Worm (Caenorhabditis elegans): ENCODE measurements around the gene ZK652.8.

Gene ZK652.8

DNA sequence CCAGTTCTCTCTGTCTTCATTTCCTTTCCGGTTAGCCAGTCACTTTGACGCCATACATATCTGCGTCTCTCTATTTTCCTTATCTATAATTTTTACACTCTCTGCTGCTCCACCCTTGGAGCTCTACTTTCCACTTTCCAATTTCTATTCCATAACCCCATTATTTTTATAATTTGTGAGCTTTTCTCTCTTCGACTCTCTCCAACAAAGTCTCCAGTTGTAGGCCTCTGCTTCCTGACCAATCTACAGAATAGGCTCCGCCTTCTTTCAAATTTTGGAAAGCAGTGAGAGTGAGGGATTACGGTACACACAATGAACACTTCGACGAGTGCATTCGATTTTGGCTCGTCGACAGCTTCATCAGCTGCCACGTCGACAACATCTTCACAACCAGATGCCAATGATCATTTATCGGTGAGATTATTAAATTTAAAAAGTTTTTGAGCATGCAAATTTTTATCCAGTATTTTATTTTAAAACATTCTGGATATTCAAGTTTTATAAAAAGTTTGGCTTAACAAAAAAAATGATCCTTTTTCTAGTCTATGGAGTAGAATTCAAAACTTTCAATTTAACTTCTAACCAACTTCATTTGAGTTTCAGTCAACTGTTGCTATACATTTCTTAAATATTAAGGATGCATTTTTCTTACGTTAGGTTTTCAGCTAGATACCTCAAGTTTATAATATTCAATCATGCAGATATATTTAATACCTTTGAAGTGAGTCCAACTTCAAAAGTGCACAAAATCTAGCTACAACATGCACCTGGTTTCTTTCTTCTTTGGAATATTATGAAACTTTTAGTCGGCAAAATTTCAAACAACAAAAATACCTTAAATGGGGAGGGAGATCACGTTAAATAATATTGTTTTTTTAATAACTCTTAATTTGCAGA is 29.0 kb downstream of the ZK652.8 start, which contains the start of gene egl-5:
Gene egl-5, plus strand, starts transcription at position 216 of the 897 bp plus-strand sequence.
- TF ChIP-seq ama-1 (optimal IDR thresholded peaks at IDR 0.05) (no peak), tra-4 (tag; optimal IDR thresholded peaks at IDR 0.05) (no peak), ets-7 (tag; optimal IDR thresholded peaks at IDR 0.05) (no peak), F13C5.2 (tag; optimal IDR thresholded peaks at IDR 0.05) (no peak), B0310.2 (tag; optimal IDR thresholded peaks at IDR 0.05) (no peak), ceh-13 (GFP tag; optimal IDR thresholded peaks at IDR 0.05) (no peak), aly-1 (tag; optimal IDR thresholded peaks at IDR 0.05) (no peak), scrt-1 (GFP tag; IDR thresholded peaks at IDR 0.05) (no peak), hmbx-1 (tag; optimal IDR thresholded peaks at IDR 0.05) (no peak), hmg-4 (GFP tag; optimal IDR thresholded peaks at IDR 0.05) (no peak)

DNA sequence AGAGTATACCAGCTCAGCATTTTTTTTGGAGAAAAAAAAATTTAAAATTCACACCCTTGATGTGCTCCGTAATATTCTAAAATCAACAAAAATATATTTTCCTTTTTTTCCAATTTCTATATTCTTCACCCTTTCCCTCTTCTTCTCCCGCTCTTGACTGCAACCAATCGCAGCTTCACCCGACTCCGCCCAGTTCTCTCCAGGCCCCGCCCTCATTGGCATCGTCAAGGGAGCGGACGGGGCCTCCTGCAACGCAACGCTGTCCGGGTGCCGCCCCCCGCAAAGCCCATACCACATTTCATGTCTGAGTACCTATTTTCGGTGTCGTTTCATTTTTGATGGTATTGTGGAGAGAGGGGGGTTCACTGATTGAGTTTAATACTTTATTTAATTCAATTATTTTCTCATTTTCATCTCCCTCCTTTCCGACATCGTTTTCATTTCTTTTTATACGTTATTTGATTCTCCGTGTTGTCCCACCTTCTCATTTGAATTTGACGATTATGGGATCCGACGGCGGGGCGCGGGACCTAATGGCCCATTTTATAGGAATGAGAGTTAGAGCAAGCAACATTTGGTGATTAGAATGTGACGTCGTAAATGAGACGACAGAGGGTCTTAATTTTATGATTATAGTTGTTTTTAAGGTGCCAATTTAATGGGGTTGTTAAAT is 31.1 kb downstream of the ZK652.8 start:
- TF ChIP-seq tra-4 (tag; optimal IDR thresholded peaks at IDR 0.05) (no peak), tbx-37 (GFP tag; conservative IDR thresholded peaks at IDR 0.05) (no peak), hmg-4 (GFP tag; optimal IDR thresholded peaks at IDR 0.05) (no peak), ama-1 (optimal IDR thresholded peaks at IDR 0.05) (no peak), ceh-36 (tag; optimal IDR thresholded peaks at IDR 0.05) (no peak), ets-7 (tag; optimal IDR thresholded peaks at IDR 0.05) (no peak), tbx-11 (GFP tag; IDR thresholded peaks at IDR 0.05) (no peak), sea-1 (GFP tag; conservative IDR thresholded peaks at IDR 0.05) (no peak), pes-1 (GFP tag; IDR thresholded peaks at IDR 0.05) (no peak), scrt-1 (GFP tag; IDR thresholded peaks at IDR 0.05) (no peak), hnd-1 (tag; optimal IDR thresholded peaks at IDR 0.05) (no peak)

DNA sequence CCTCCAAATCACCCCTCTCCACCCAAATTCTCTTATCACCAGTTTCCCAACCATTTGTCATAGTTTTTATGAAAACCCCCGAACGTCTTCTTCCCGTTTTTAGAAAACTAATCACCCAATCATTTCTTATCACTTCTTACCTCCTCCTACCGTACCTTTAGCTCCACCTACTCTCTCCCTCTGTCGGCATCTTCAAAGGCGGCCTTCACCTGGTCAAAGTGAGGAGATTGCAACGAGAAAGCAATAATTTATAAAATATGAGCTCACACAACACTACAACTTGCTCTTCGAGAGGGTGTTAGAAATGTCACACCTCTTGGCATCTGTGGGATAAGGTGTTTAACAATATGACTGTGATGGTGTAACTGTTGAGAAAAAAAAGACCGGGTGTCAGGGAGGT is 34.4 kb downstream of the ZK652.8 start:
- TF ChIP-seq B0310.2 (tag; optimal IDR thresholded peaks at IDR 0.05) (no peak), tra-4 (tag; optimal IDR thresholded peaks at IDR 0.05) (no peak), ama-1 (optimal IDR thresholded peaks at IDR 0.05) (no peak), scrt-1 (GFP tag; IDR thresholded peaks at IDR 0.05) (no peak), hmg-4 (GFP tag; optimal IDR thresholded peaks at IDR 0.05) (no peak), F13C5.2 (tag; optimal IDR thresholded peaks at IDR 0.05) (no peak), hmbx-1 (tag; optimal IDR thresholded peaks at IDR 0.05) (no peak), hnd-1 (tag; optimal IDR thresholded peaks at IDR 0.05) (no peak), sea-1 (GFP tag; conservative IDR thresholded peaks at IDR 0.05) (no peak), tbx-37 (GFP tag; conservative IDR thresholded peaks at IDR 0.05) (no peak)

DNA sequence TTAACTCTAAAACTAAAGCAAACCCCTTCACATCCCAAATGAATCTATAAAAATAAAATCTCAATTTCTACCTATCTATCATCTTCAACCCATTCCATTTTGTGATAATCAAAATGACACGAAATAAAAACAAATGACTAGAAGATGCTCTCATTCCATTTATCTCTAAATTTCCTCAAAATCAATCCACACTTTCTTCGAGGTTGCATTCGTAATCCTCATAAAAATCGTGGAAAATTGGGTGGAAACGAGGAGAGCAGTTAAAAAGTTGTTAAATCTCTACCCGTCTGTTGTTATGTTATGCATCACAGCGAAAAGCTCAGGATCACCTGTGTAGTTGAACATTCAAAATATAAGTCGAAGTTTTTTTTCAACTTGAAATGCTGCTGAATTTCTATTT is 36.5 kb downstream of the ZK652.8 start:
- TF ChIP-seq B0310.2 (tag; optimal IDR thresholded peaks at IDR 0.05) = no peak
- no peak for TF ChIP-seq hmg-4 (GFP tag; optimal IDR thresholded peaks at IDR 0.05)
- TF ChIP-seq hmbx-1 (tag; optimal IDR thresholded peaks at IDR 0.05) = no peak
- no peak for TF ChIP-seq ets-7 (tag; optimal IDR thresholded peaks at IDR 0.05)
- no peak for TF ChIP-seq tbx-37 (GFP tag; conservative IDR thresholded peaks at IDR 0.05)
- TF ChIP-seq pes-1 (GFP tag; IDR thresholded peaks at IDR 0.05) = no peak
- TF ChIP-seq ama-1 (optimal IDR thresholded peaks at IDR 0.05) = no peak
- TF ChIP-seq tra-4 (tag; optimal IDR thresholded peaks at IDR 0.05) = no peak
- no peak for TF ChIP-seq F13C5.2 (tag; optimal IDR thresholded peaks at IDR 0.05)
- no peak for TF ChIP-seq aly-1 (tag; optimal IDR thresholded peaks at IDR 0.05)
- no peak for TF ChIP-seq flt-1 (GFP tag; IDR thresholded peaks at IDR 0.05)
- TF ChIP-seq sea-1 (GFP tag; conservative IDR thresholded peaks at IDR 0.05) = no peak
- TF ChIP-seq hnd-1 (tag; optimal IDR thresholded peaks at IDR 0.05) = no peak
- no peak for TF ChIP-seq ceh-36 (tag; optimal IDR thresholded peaks at IDR 0.05)
- TF ChIP-seq tbx-11 (GFP tag; IDR thresholded peaks at IDR 0.05) = no peak
- TF ChIP-seq scrt-1 (GFP tag; IDR thresholded peaks at IDR 0.05) = no peak
- TF ChIP-seq ceh-13 (GFP tag; optimal IDR thresholded peaks at IDR 0.05) = no peak

DNA sequence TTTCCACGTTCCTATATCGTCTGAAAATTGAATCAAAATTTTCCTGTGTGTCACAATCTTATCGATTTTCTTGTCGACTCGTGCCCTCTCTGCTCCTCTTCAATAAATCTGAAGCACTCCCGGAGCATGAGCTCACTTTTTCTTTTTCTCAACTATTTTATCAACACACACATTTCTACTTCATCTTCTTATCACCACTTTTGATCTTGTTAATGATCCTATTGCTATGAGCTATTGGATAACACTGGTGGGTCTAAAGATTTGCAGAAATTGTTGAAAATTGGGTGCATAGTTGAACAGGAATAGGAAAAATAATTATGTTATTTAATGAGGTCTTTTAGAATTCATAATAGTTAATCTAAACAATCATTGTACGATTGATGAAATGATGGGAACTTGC is 38.2 kb downstream of the ZK652.8 start:
- TF ChIP-seq tra-4 (tag; optimal IDR thresholded peaks at IDR 0.05) (no peak), ama-1 (optimal IDR thresholded peaks at IDR 0.05) (no peak), aly-1 (tag; optimal IDR thresholded peaks at IDR 0.05) (no peak), tbx-11 (GFP tag; IDR thresholded peaks at IDR 0.05) (no peak), sea-1 (GFP tag; conservative IDR thresholded peaks at IDR 0.05) (no peak), hmg-4 (GFP tag; optimal IDR thresholded peaks at IDR 0.05) (no peak), ceh-36 (tag; optimal IDR thresholded peaks at IDR 0.05) (no peak), scrt-1 (GFP tag; IDR thresholded peaks at IDR 0.05) (no peak), tbx-37 (GFP tag; conservative IDR thresholded peaks at IDR 0.05) (no peak)

DNA sequence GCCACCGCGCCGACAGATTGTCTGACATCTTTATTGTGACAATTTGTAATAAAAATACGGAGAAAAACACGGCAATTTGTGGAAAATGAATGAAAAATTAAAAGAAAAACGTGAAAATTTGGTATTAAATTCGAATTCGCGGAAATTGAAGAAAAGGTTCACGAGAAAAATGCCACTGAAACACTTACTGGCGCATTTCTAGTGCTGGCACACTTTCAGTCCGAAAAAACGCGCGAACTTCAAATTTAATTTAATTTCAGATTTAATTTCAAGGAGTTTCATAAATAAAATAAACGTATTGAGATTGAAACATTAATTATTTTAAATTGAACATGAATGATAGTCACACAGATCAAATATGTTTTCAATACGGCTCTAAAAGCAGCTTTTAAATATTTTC is 48.1 kb downstream of the ZK652.8 start, which contains the start of gene cyk-7:
Gene cyk-7, minus strand, starts transcription at position 99 of the 400 bp plus-strand sequence.
- TF ChIP-seq ceh-36 (tag; optimal IDR thresholded peaks at IDR 0.05) (no peak), sea-1 (GFP tag; conservative IDR thresholded peaks at IDR 0.05) (no peak), hmg-4 (GFP tag; optimal IDR thresholded peaks at IDR 0.05) (no peak), scrt-1 (GFP tag; IDR thresholded peaks at IDR 0.05) (no peak), B0310.2 (tag; optimal IDR thresholded peaks at IDR 0.05) (no peak)

DNA sequence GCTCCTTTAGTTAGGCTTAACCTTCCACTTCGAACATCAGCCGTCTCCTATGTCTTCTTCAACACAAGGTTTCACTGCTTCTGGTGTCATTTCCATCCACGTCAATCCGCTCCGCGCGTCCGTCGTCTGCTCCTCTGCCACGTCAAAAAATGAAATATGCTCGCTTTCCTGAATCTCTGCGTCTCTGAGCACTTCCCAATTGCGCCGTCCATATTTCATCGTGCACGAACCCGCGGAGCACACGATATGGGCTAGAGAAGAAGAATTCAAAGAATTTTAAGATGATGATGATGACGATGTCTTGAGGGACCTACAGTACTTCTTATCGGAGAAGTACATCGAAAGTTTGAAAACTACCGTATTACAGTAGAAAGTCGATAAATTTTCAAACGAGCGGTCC is 50.5 kb downstream of the ZK652.8 start:
- TF ChIP-seq pes-1 (GFP tag; IDR thresholded peaks at IDR 0.05) (no peak), tra-4 (tag; optimal IDR thresholded peaks at IDR 0.05) (no peak), B0310.2 (tag; optimal IDR thresholded peaks at IDR 0.05) (no peak), tbx-11 (GFP tag; IDR thresholded peaks at IDR 0.05) (no peak), ama-1 (optimal IDR thresholded peaks at IDR 0.05) (no peak), ets-7 (tag; optimal IDR thresholded peaks at IDR 0.05) (no peak), sea-1 (GFP tag; conservative IDR thresholded peaks at IDR 0.05) (no peak), ceh-36 (tag; optimal IDR thresholded peaks at IDR 0.05) (no peak), hnd-1 (tag; optimal IDR thresholded peaks at IDR 0.05) (no peak), scrt-1 (GFP tag; IDR thresholded peaks at IDR 0.05) (no peak), hmbx-1 (tag; optimal IDR thresholded peaks at IDR 0.05) (no peak), aly-1 (tag; optimal IDR thresholded peaks at IDR 0.05) (no peak), hmg-4 (GFP tag; optimal IDR thresholded peaks at IDR 0.05) (no peak), F13C5.2 (tag; optimal IDR thresholded peaks at IDR 0.05) (no peak), flt-1 (GFP tag; IDR thresholded peaks at IDR 0.05) (no peak), ceh-13 (GFP tag; optimal IDR thresholded peaks at IDR 0.05) (no peak)

Measured in whole organism, early embryonic.